Fruit fly (Drosophila melanogaster) whole organism, embryonic: Measurements from ENCODE around the gene sif.

Experiments
- Atf6 ChIP-seq: fragments of 200-800 bp; sonication (Bioruptor generic); IDR thresholded peaks from 2 replicates; pipeline ENCODE4 v1.3.6; 2022; ENCODE audit warnings: missing biosample characterization, missing genetic modification characterization
- Bteb2 ChIP-seq: fragments of 200-800 bp; sonication (Bioruptor generic); optimal IDR thresholded peaks from 2 replicates; lab custom pipeline; 2016; ENCODE audit warnings: missing biosample characterization, missing genetic modification characterization
- CG10267 ChIP-seq: fragments of 200-800 bp; sonication (Bioruptor generic); optimal IDR thresholded peaks from 2 replicates; lab custom pipeline; 2018; ENCODE audit warnings: missing biosample characterization, mild to moderate bottlenecking, missing genetic modification characterization, moderate library complexity
- CG10431 ChIP-seq: fragments of 200-800 bp; sonication (Bioruptor generic); optimal IDR thresholded peaks from 3 replicates; lab custom pipeline; 2018; ENCODE audit warnings: missing biosample characterization, mild to moderate bottlenecking, missing genetic modification characterization
- CG11696 ChIP-seq: fragments of 200-800 bp; sonication (Bioruptor generic); IDR thresholded peaks from 2 replicates; pipeline ENCODE4 v1.3.6; 2022; ENCODE audit warnings: missing biosample characterization, missing genetic modification characterization
- CG13287 ChIP-seq: fragments of 200-800 bp; sonication (Bioruptor generic); IDR thresholded peaks from 2 replicates; pipeline ENCODE4 v1.3.6; 2022; ENCODE audit warnings: missing biosample characterization, missing genetic modification characterization; ENCODE audit not compliant: partially characterized antibody
- CG13894 ChIP-seq: fragments of 200-800 bp; sonication (Bioruptor generic); optimal IDR thresholded peaks from 3 replicates; lab custom pipeline; 2018; ENCODE audit warnings: missing biosample characterization, mild to moderate bottlenecking, missing genetic modification characterization, moderate library complexity
- CG15479 ChIP-seq: fragments of 200-800 bp; sonication (Bioruptor generic); optimal IDR thresholded peaks from 3 replicates; lab custom pipeline; 2019; ENCODE audit warnings: missing biosample characterization, mild to moderate bottlenecking, missing genetic modification characterization, moderate library complexity
- CG17359 ChIP-seq: fragments of 200-800 bp; sonication (Bioruptor generic); optimal IDR thresholded peaks from 3 replicates; lab custom pipeline; 2018; ENCODE audit warnings: missing biosample characterization, mild to moderate bottlenecking, missing genetic modification characterization, moderate library complexity
- CG2889 ChIP-seq: fragments of 200-800 bp; sonication (Bioruptor generic); IDR thresholded peaks from 3 replicates; pipeline ENCODE4 v1.3.6; 2022; ENCODE audit warnings: missing biosample characterization, missing genetic modification characterization
- CG31224 ChIP-seq: fragments of 200-800 bp; sonication (Bioruptor generic); IDR thresholded peaks from 2 replicates; pipeline ENCODE4 v1.3.6; 2022; ENCODE audit warnings: missing biosample characterization, missing genetic modification characterization
- CG34422 ChIP-seq: fragments of 200-800 bp; sonication (Bioruptor generic); IDR thresholded peaks from 3 replicates; pipeline ENCODE4 v1.3.6; 2022; ENCODE audit warnings: missing biosample characterization, missing genetic modification characterization
- CG43689 ChIP-seq: fragments of 200-800 bp; sonication (Bioruptor generic); IDR thresholded peaks from 2 replicates; pipeline ENCODE4 v1.3.6; 2022; ENCODE audit warnings: missing biosample characterization, missing genetic modification characterization
- CG6654 ChIP-seq: fragments of 200-800 bp; sonication (Bioruptor generic); optimal IDR thresholded peaks from 2 replicates; lab custom pipeline; 2017; ENCODE audit warnings: missing biosample characterization, mild to moderate bottlenecking, missing genetic modification characterization
- CG7987 ChIP-seq: fragments of 200-800 bp; sonication (Bioruptor generic); optimal IDR thresholded peaks from 2 replicates; lab custom pipeline; 2018; ENCODE audit warnings: missing biosample characterization, mild to moderate bottlenecking, missing genetic modification characterization, moderate library complexity
- CG8290 ChIP-seq, 3 experiments: fragments of 200-800 bp; sonication (Bioruptor generic); optimal IDR thresholded peaks; 2 replicates each; lab custom pipeline; 2016 to 2019; ENCODE audit warnings: missing biosample characterization in 3 of 3, missing genetic modification characterization in 3 of 3, mild to moderate bottlenecking in 2 of 3, moderate library complexity in 1 of 3
- CG9876 ChIP-seq: fragments of 200-800 bp; sonication (Bioruptor generic); optimal IDR thresholded peaks from 2 replicates; lab custom pipeline; 2016; ENCODE audit warnings: missing biosample characterization, missing genetic modification characterization
- CG9932 ChIP-seq: fragments of 200-800 bp; sonication (Bioruptor generic); IDR thresholded peaks from 2 replicates; pipeline ENCODE4 v1.3.6; 2022; ENCODE audit warnings: missing biosample characterization, missing genetic modification characterization
- CHES-1-like ChIP-seq: fragments of 200-800 bp; sonication (Bioruptor generic); optimal IDR thresholded peaks from 2 replicates; lab custom pipeline; 2016; ENCODE audit warnings: missing biosample characterization, missing genetic modification characterization
- Dek ChIP-seq: fragments of 200-800 bp; sonication (Bioruptor generic); optimal IDR thresholded peaks from 3 replicates; lab custom pipeline; 2019; ENCODE audit warnings: missing biosample characterization, mild to moderate bottlenecking, missing genetic modification characterization, moderate library complexity
- Dip2 ChIP-seq: fragments of 200-800 bp; sonication (Bioruptor generic); IDR thresholded peaks from 2 replicates; pipeline ENCODE4 v1.3.6; 2022; ENCODE audit warnings: missing biosample characterization, missing genetic modification characterization
- Dip3 ChIP-seq: fragments of 200-800 bp; sonication (Bioruptor generic); optimal IDR thresholded peaks from 3 replicates; lab custom pipeline; 2016; ENCODE audit warnings: missing biosample characterization, missing genetic modification characterization
- Dp ChIP-seq: fragments of 200-800 bp; sonication (Bioruptor generic); optimal IDR thresholded peaks from 2 replicates; lab custom pipeline; 2018; ENCODE audit warnings: missing biosample characterization, mild to moderate bottlenecking, missing genetic modification characterization, moderate library complexity
- Eip74EF ChIP-seq, 2 experiments: fragments of 200-800 bp in 1 of 2; fragments of >200 bp in 1 of 2; sonication (Bioruptor generic) in 1 of 2; optimal IDR thresholded peaks; 2 replicates each; lab custom pipeline; 2017 to 2019; ENCODE audit warnings: missing biosample characterization in 2 of 2, missing genetic modification characterization in 2 of 2, mild to moderate bottlenecking in 1 of 2, moderate library complexity in 1 of 2
- Fer3 ChIP-seq: fragments of 200-800 bp; sonication (Bioruptor generic); optimal IDR thresholded peaks from 2 replicates; lab custom pipeline; 2018; ENCODE audit warnings: missing biosample characterization, mild to moderate bottlenecking, missing genetic modification characterization, moderate library complexity
- H2.0 ChIP-seq: fragments of 200-800 bp; sonication (Bioruptor generic); IDR thresholded peaks from 2 replicates; pipeline ENCODE4 v1.3.6; 2022; ENCODE audit warnings: missing biosample characterization, missing genetic modification characterization
- HmgZ ChIP-seq: fragments of 200-800 bp; sonication (Bioruptor generic); optimal IDR thresholded peaks from 2 replicates; lab custom pipeline; 2018; ENCODE audit warnings: missing biosample characterization, mild to moderate bottlenecking, missing genetic modification characterization
- Hr39 ChIP-seq: fragments of >200 bp; optimal IDR thresholded peaks from 2 replicates; lab custom pipeline; 2017
- NC2β ChIP-seq: fragments of 200-800 bp; sonication (Bioruptor generic); optimal IDR thresholded peaks from 2 replicates; lab custom pipeline; 2016; ENCODE audit warnings: missing biosample characterization, missing genetic modification characterization
- Xbp1 ChIP-seq: fragments of 200-800 bp; sonication (Bioruptor generic); optimal IDR thresholded peaks from 3 replicates; lab custom pipeline; 2016; ENCODE audit warnings: missing biosample characterization, mild to moderate bottlenecking, missing genetic modification characterization
- aop ChIP-seq: fragments of 200-800 bp; sonication (Bioruptor generic); IDR thresholded peaks from 2 replicates; pipeline ENCODE4 v1.3.6; 2022; ENCODE audit warnings: missing biosample characterization, missing genetic modification characterization
- ara ChIP-seq: fragments of 200-800 bp; sonication (Bioruptor generic); IDR thresholded peaks from 2 replicates; pipeline ENCODE4 v1.3.6; 2022; ENCODE audit warnings: missing biosample characterization, missing genetic modification characterization
- ase ChIP-seq: fragments of 200-800 bp; sonication (Bioruptor generic); IDR thresholded peaks from 3 replicates; pipeline ENCODE4 v1.3.6; 2022; ENCODE audit warnings: missing biosample characterization, missing genetic modification characterization
- bcd ChIP-seq: fragments of 200-800 bp; sonication (Bioruptor generic); optimal IDR thresholded peaks from 2 replicates; lab custom pipeline; 2017; ENCODE audit warnings: missing biosample characterization, mild to moderate bottlenecking, missing genetic modification characterization
- cg ChIP-seq: fragments of 200-800 bp; sonication (Bioruptor generic); optimal IDR thresholded peaks from 3 replicates; lab custom pipeline; 2019; ENCODE audit warnings: missing biosample characterization, mild to moderate bottlenecking, missing genetic modification characterization, moderate library complexity
- corto ChIP-seq: fragments of 200-800 bp; sonication (Bioruptor generic); optimal IDR thresholded peaks from 2 replicates; lab custom pipeline; 2016; ENCODE audit warnings: missing biosample characterization, mild to moderate bottlenecking, missing genetic modification characterization, moderate library complexity
- crol ChIP-seq: fragments of 200-800 bp; sonication (Bioruptor generic); IDR thresholded peaks from 2 replicates; pipeline ENCODE4 v1.3.6; 2022; ENCODE audit warnings: missing biosample characterization, missing genetic modification characterization
- dati ChIP-seq: fragments of 200-800 bp; sonication (Bioruptor generic); IDR thresholded peaks from 2 replicates; pipeline ENCODE4 v1.3.6; 2022; ENCODE audit warnings: missing biosample characterization, missing genetic modification characterization
- dmrt99B ChIP-seq: fragments of 200-800 bp; sonication (Bioruptor generic); optimal IDR thresholded peaks from 2 replicates; lab custom pipeline; 2018; ENCODE audit warnings: missing biosample characterization, mild to moderate bottlenecking, missing genetic modification characterization, moderate library complexity
- en ChIP-seq: fragments of 200-800 bp; sonication (Bioruptor generic); optimal IDR thresholded peaks from 2 replicates; lab custom pipeline; 2016; ENCODE audit warnings: missing biosample characterization, missing genetic modification characterization
- fd3F ChIP-seq: fragments of 200-800 bp; sonication (Bioruptor generic); optimal IDR thresholded peaks from 2 replicates; lab custom pipeline; 2018; ENCODE audit warnings: missing biosample characterization, mild to moderate bottlenecking, missing genetic modification characterization, moderate library complexity
- fru ChIP-seq: fragments of >200 bp; optimal IDR thresholded peaks from 2 replicates; lab custom pipeline; 2017
- h ChIP-seq: fragments of >200 bp; optimal IDR thresholded peaks from 2 replicates; lab custom pipeline; 2017
- kni ChIP-seq: fragments of 200-800 bp; sonication (Bioruptor generic); optimal IDR thresholded peaks from 3 replicates; lab custom pipeline; 2017; ENCODE audit warnings: mild to moderate bottlenecking, missing biosample characterization, missing genetic modification reagents, missing genetic modification characterization
- mam ChIP-seq: fragments of 200-800 bp; sonication (Bioruptor generic); optimal IDR thresholded peaks from 3 replicates; lab custom pipeline; 2016; ENCODE audit warnings: missing biosample characterization, missing genetic modification characterization
- phol ChIP-seq: fragments of 200-800 bp; sonication (Bioruptor generic); optimal IDR thresholded peaks from 3 replicates; lab custom pipeline; 2018; ENCODE audit warnings: missing biosample characterization, mild to moderate bottlenecking, missing genetic modification characterization, moderate library complexity
- seq ChIP-seq: fragments of 200-800 bp; sonication (Bioruptor generic); IDR thresholded peaks from 2 replicates; pipeline ENCODE4 v1.3.6; 2022; ENCODE audit warnings: missing biosample characterization, missing genetic modification characterization
- sim ChIP-seq: fragments of 200-800 bp; sonication (Bioruptor generic); IDR thresholded peaks from 2 replicates; pipeline ENCODE4 v1.3.6; 2022; ENCODE audit warnings: missing biosample characterization, missing genetic modification characterization
- slbo ChIP-seq: fragments of 200-800 bp; sonication (Bioruptor generic); IDR thresholded peaks from 2 replicates; pipeline ENCODE4 v1.3.6; 2022; ENCODE audit warnings: missing biosample characterization, missing genetic modification characterization
- tio ChIP-seq: fragments of 200-800 bp; sonication (Bioruptor generic); optimal IDR thresholded peaks from 2 replicates; lab custom pipeline; 2017; ENCODE audit warnings: missing biosample characterization, missing genetic modification characterization, inconsistent platforms

The sif gene

DNA sequence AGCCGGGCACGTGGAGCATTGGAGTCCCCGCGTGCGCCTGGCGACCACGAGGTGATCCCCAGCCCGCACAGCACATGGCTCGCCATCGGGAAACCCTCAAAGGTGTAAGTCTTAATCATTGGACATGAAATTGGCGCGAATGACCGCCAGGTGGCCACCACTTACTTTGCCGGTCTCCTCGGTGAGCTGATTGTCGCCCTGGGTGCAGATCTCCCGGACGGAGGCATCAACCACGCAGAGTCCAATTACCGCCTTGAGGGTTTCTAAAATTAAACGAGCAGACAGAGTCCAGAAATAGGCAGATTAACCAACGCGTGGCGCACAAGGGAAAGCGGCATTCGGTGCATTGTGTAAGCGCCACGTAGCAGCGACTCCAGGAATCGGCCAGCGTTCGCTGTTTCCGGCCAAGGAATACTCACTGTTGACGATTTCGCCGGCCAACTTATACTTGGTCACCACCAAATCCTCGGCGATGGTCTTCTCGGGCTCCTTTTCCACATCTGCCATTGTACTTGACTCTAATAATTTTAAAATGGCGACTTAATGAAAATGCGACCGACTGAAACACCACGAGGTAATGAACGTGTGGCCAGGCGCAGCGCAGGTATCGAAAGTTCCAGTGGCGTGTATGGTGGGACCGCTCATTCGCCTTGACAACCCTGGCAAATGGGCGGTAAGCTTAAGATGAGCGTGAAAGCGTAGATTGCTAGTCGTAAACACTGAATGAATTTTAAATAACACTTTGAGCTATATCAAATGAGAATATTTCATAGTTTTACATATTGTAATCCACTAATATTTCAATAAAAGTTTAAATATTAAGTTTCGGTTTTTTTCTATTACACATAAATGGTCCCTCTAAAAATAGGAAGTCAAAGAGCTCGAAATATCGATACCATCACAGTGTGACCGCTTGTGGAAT is 107.5 kb downstream of the sif start, which contains the start of gene CG10576 (continued):
- TF ChIP-seq CG31224 (GFP tag; lab: Robert Waterston, UW): no peak
- no peak for TF ChIP-seq fd3F (GFP tag; lab: Kevin White, UChicago)
- TF ChIP-seq Dp: peak; percentile 76
- TF ChIP-seq Eip74EF (GFP tag; optimal IDR thresholded peaks at IDR 0.05; lab: Kevin White, UChicago): no peak
- no peak for TF ChIP-seq dmrt99B (tag; lab: Kevin White, UChicago)
- no peak for TF ChIP-seq CG7987
- TF ChIP-seq H2.0 (GFP tag; lab: Robert Waterston, UW): no peak
- no peak for TF ChIP-seq seq
- peak; percentile 9 for TF ChIP-seq HmgZ (tag; lab: Kevin White, UChicago)
- TF ChIP-seq Xbp1: peak; percentile 43
- no peak for TF ChIP-seq Dip2 (GFP tag; lab: Robert Waterston, UW)
- no peak for TF ChIP-seq tio (GFP tag; lab: Kevin White, UChicago)
- TF ChIP-seq Bteb2 (GFP tag; lab: Kevin White, UChicago): no peak
- no peak for TF ChIP-seq en (GFP tag; lab: Kevin White, UChicago)
- no peak for TF ChIP-seq CG10431 (GFP tag; lab: Kevin White, UChicago)
- TF ChIP-seq CG13894 (tag; lab: Kevin White, UChicago): no peak
- no peak for TF ChIP-seq CG2889 (GFP tag; lab: Robert Waterston, UW)
- TF ChIP-seq CG15479 (GFP tag; lab: Kevin White, UChicago): no peak
- 0 out of 2 replicates have a peak, but pooled peaks have one; percentile 16 for TF ChIP-seq slbo (GFP tag; lab: Robert Waterston, UW)
- TF ChIP-seq h: no peak
- peak; percentile 96 for TF ChIP-seq phol (tag; lab: Kevin White, UChicago)
- no peak for TF ChIP-seq CG11696
- TF ChIP-seq corto (GFP tag; lab: Kevin White, UChicago): no peak
- no peak for TF ChIP-seq Dek (tag; lab: Kevin White, UChicago)
- TF ChIP-seq fru: no peak
- no peak for TF ChIP-seq ara
- no peak for TF ChIP-seq kni (GFP tag; lab: Kevin White, UChicago)
- no peak for TF ChIP-seq CG6654 (GFP tag; lab: Kevin White, UChicago)
- no peak for TF ChIP-seq Hr39
- peak; percentile 74 for TF ChIP-seq CG13287 (GFP tag; lab: Robert Waterston, UW)
- TF ChIP-seq bcd (GFP tag; lab: Kevin White, UChicago): no peak
- peak; percentile 3 for TF ChIP-seq NC2β (GFP tag; lab: Kevin White, UChicago)
- no peak for TF ChIP-seq cg (GFP tag; lab: Kevin White, UChicago)
- TF ChIP-seq CHES-1-like (GFP tag; lab: Kevin White, UChicago): peak; percentile 18
- TF ChIP-seq CG10267: peak; percentile 58
- TF ChIP-seq dati (GFP tag; lab: Robert Waterston, UW): no peak
- TF ChIP-seq CG17359 (tag; lab: Kevin White, UChicago): no peak
- no peak for TF ChIP-seq CG43689 (GFP tag; lab: Robert Waterston, UW)
- TF ChIP-seq CG8290 (GFP tag; optimal IDR thresholded peaks at IDR 0.05; lab: Kevin White, UChicago): no peak
- TF ChIP-seq CG8290 (tag; optimal IDR thresholded peaks at IDR 0.05; lab: Kevin White, UChicago): no peak
- peak; percentile 5; the same call in 1 of the 2 replicates for TF ChIP-seq CG9932 (GFP tag; lab: Robert Waterston, UW)
- TF ChIP-seq CG9876: no peak
- no peak for TF ChIP-seq aop (GFP tag; lab: Robert Waterston, UW)
- no peak for TF ChIP-seq Fer3
- TF ChIP-seq mam (GFP tag; lab: Kevin White, UChicago): peak; percentile 37
- no peak for TF ChIP-seq Dip3
- no peak for TF ChIP-seq crol (GFP tag; lab: Robert Waterston, UW)
- TF ChIP-seq sim: no peak
- TF ChIP-seq ase: no peak
- peak; percentile 80; the same call in 1 of the 3 replicates for TF ChIP-seq CG34422 (GFP tag; lab: Robert Waterston, UW)
- no peak for TF ChIP-seq Atf6 (GFP tag; lab: Robert Waterston, UW)
